Fruit fly (Drosophila melanogaster) whole organism, embryonic: Measurements from ENCODE around the gene CG9839.
A peak's percentile ranks its signal among the peaks of the same experiment; 100 is the strongest.

ENCODE experiments used
- B-H1 ChIP-seq: fragments of 200-800 bp; sonication (Bioruptor generic); IDR thresholded peaks from 3 replicates; pipeline ENCODE4 v1.3.6; 2022; ENCODE audit warnings: missing biosample characterization, missing genetic modification characterization
- CG10366 ChIP-seq: fragments of 200-800 bp; sonication (Bioruptor generic); IDR thresholded peaks from 2 replicates; pipeline ENCODE4 v1.3.6; 2022; ENCODE audit warnings: missing biosample characterization, missing genetic modification characterization
- CG10431 ChIP-seq: fragments of 200-800 bp; sonication (Bioruptor generic); optimal IDR thresholded peaks from 3 replicates; lab custom pipeline; 2018; ENCODE audit warnings: missing biosample characterization, mild to moderate bottlenecking, missing genetic modification characterization
- CG10959 ChIP-seq: fragments of 200-800 bp; sonication (Bioruptor generic); IDR thresholded peaks from 2 replicates; pipeline ENCODE4 v1.3.6; 2022; ENCODE audit warnings: missing biosample characterization, missing genetic modification characterization
- CG11398 ChIP-seq: fragments of 200-800 bp; sonication (Bioruptor generic); optimal IDR thresholded peaks from 2 replicates; lab custom pipeline; 2016; ENCODE audit warnings: missing biosample characterization, missing genetic modification characterization
- CG11504 ChIP-seq: fragments of 200-800 bp; sonication (Bioruptor generic); optimal IDR thresholded peaks from 3 replicates; lab custom pipeline; 2019; ENCODE audit warnings: missing biosample characterization, mild to moderate bottlenecking, missing genetic modification characterization, moderate library complexity
- CG13424 ChIP-seq: fragments of 200-800 bp; sonication (Bioruptor generic); optimal IDR thresholded peaks from 2 replicates; lab custom pipeline; 2019; ENCODE audit warnings: missing biosample characterization, mild to moderate bottlenecking, missing genetic modification characterization, moderate library complexity
- CG13624 ChIP-seq: fragments of 200-800 bp; sonication (Bioruptor generic); optimal IDR thresholded peaks from 2 replicates; lab custom pipeline; 2016; ENCODE audit warnings: missing biosample characterization, missing genetic modification characterization
- CG13894 ChIP-seq: fragments of 200-800 bp; sonication (Bioruptor generic); optimal IDR thresholded peaks from 3 replicates; lab custom pipeline; 2018; ENCODE audit warnings: missing biosample characterization, mild to moderate bottlenecking, missing genetic modification characterization, moderate library complexity
- CG14014 ChIP-seq: fragments of 200-800 bp; sonication (Bioruptor generic); IDR thresholded peaks from 2 replicates; pipeline ENCODE4 v1.3.6; 2022; ENCODE audit warnings: missing biosample characterization, missing genetic modification characterization
- CG14050 ChIP-seq: fragments of 200-800 bp; sonication (Bioruptor generic); IDR thresholded peaks from 3 replicates; pipeline ENCODE4 v1.3.6; 2022; ENCODE audit warnings: missing biosample characterization, missing genetic modification characterization
- CG14667 ChIP-seq: fragments of 200-800 bp; sonication (Bioruptor generic); IDR thresholded peaks from 2 replicates; pipeline ENCODE4 v1.3.6; 2022; ENCODE audit warnings: missing biosample characterization, missing genetic modification characterization
- CG15011 ChIP-seq: fragments of 200-800 bp; sonication (Bioruptor generic); optimal IDR thresholded peaks from 3 replicates; lab custom pipeline; 2018; ENCODE audit warnings: missing biosample characterization, mild to moderate bottlenecking, missing genetic modification characterization
- CG15696 ChIP-seq: fragments of 200-800 bp; sonication (Bioruptor generic); optimal IDR thresholded peaks from 2 replicates; lab custom pipeline; 2019; ENCODE audit warnings: missing biosample characterization, mild to moderate bottlenecking, missing genetic modification characterization, moderate library complexity
- CG1602 ChIP-seq: fragments of 200-800 bp; sonication (Bioruptor generic); optimal IDR thresholded peaks from 3 replicates; lab custom pipeline; 2016; ENCODE audit warnings: missing biosample characterization, missing genetic modification characterization
- CG1603 ChIP-seq: fragments of 200-800 bp; sonication (Bioruptor generic); optimal IDR thresholded peaks from 2 replicates; lab custom pipeline; 2019; ENCODE audit warnings: missing biosample characterization, mild to moderate bottlenecking, missing genetic modification characterization, moderate library complexity
- CG1792 ChIP-seq: fragments of 200-800 bp; sonication (Bioruptor generic); optimal IDR thresholded peaks from 2 replicates; lab custom pipeline; 2016; ENCODE audit warnings: missing biosample characterization, missing genetic modification characterization
- CG18476 ChIP-seq: fragments of 200-800 bp; sonication (Bioruptor generic); optimal IDR thresholded peaks from 2 replicates; lab custom pipeline; 2016; ENCODE audit warnings: missing biosample characterization, mild to moderate bottlenecking, missing genetic modification characterization
- CG2875 ChIP-seq: fragments of 200-800 bp; sonication (Bioruptor generic); optimal IDR thresholded peaks from 2 replicates; lab custom pipeline; 2017; ENCODE audit warnings: missing biosample characterization, mild to moderate bottlenecking, missing genetic modification characterization, missing genetic modification reagents
- CG31224 ChIP-seq: fragments of 200-800 bp; sonication (Bioruptor generic); IDR thresholded peaks from 2 replicates; pipeline ENCODE4 v1.3.6; 2022; ENCODE audit warnings: missing biosample characterization, missing genetic modification characterization
- CG31365 ChIP-seq: fragments of 200-800 bp; sonication (Bioruptor generic); optimal IDR thresholded peaks from 2 replicates; lab custom pipeline; 2018; ENCODE audit warnings: missing biosample characterization, mild to moderate bottlenecking, missing genetic modification characterization
- CG34376 ChIP-seq: fragments of 200-800 bp; sonication (Bioruptor generic); optimal IDR thresholded peaks from 2 replicates; lab custom pipeline; 2018; ENCODE audit warnings: missing biosample characterization, mild to moderate bottlenecking, missing genetic modification characterization
- CG7556 ChIP-seq: fragments of 200-800 bp; sonication (Bioruptor generic); optimal IDR thresholded peaks from 2 replicates; lab custom pipeline; 2017; ENCODE audit warnings: missing biosample characterization, mild to moderate bottlenecking, missing genetic modification characterization
- CG8359 ChIP-seq: fragments of 200-800 bp; sonication (Bioruptor generic); optimal IDR thresholded peaks from 2 replicates; lab custom pipeline; 2017; ENCODE audit warnings: missing biosample characterization, mild to moderate bottlenecking, missing genetic modification characterization, borderline replicate concordance
- MESR4 ChIP-seq: fragments of 200-800 bp; sonication (Bioruptor generic); optimal IDR thresholded peaks from 2 replicates; lab custom pipeline; 2018; ENCODE audit warnings: missing biosample characterization, mild to moderate bottlenecking, missing genetic modification characterization, moderate library complexity
- Neu2 ChIP-seq: fragments of 200-800 bp; sonication (Bioruptor generic); optimal IDR thresholded peaks from 3 replicates; lab custom pipeline; 2016; ENCODE audit warnings: missing biosample characterization, missing genetic modification characterization, borderline replicate concordance
- Opbp ChIP-seq: fragments of 200-800 bp; sonication (Bioruptor generic); IDR thresholded peaks from 3 replicates; pipeline ENCODE4 v1.3.6; 2022; ENCODE audit warnings: missing biosample characterization, missing genetic modification characterization; ENCODE audit not compliant: partially characterized antibody
- Optix ChIP-seq: fragments of 200-800 bp; sonication (Bioruptor generic); IDR thresholded peaks from 3 replicates; pipeline ENCODE4 v1.3.6; 2022; ENCODE audit warnings: missing biosample characterization, missing genetic modification characterization
- Ravus ChIP-seq: fragments of 200-800 bp; sonication (Bioruptor generic); IDR thresholded peaks from 2 replicates; pipeline ENCODE4 v1.3.6; 2022; ENCODE audit warnings: missing biosample characterization, missing genetic modification characterization
- Rfx ChIP-seq: fragments of 200-800 bp; sonication (Bioruptor generic); IDR thresholded peaks from 2 replicates; pipeline ENCODE4 v1.3.6; 2022; ENCODE audit warnings: missing biosample characterization, missing genetic modification characterization
- Sin3A ChIP-seq: fragments of >200 bp; optimal IDR thresholded peaks from 2 replicates; lab custom pipeline; 2018
- Sry-δ ChIP-seq: fragments of 200-800 bp; sonication (Bioruptor generic); optimal IDR thresholded peaks from 2 replicates; lab custom pipeline; 2016; ENCODE audit warnings: missing biosample characterization, missing genetic modification characterization
- Taf1 ChIP-seq: fragments of 200-800 bp; sonication (Bioruptor generic); IDR thresholded peaks from 2 replicates; pipeline ENCODE4 v1.3.6; 2022; ENCODE audit warnings: missing biosample characterization, missing genetic modification characterization
- Xrp1 ChIP-seq: fragments of 200-800 bp; sonication (Bioruptor generic); IDR thresholded peaks from 2 replicates; pipeline ENCODE4 v1.3.6; 2022; ENCODE audit warnings: missing biosample characterization, missing genetic modification characterization
- aop ChIP-seq: fragments of 200-800 bp; sonication (Bioruptor generic); IDR thresholded peaks from 2 replicates; pipeline ENCODE4 v1.3.6; 2022; ENCODE audit warnings: missing biosample characterization, missing genetic modification characterization
- ara ChIP-seq: fragments of 200-800 bp; sonication (Bioruptor generic); IDR thresholded peaks from 2 replicates; pipeline ENCODE4 v1.3.6; 2022; ENCODE audit warnings: missing biosample characterization, missing genetic modification characterization
- dmrt11E ChIP-seq: fragments of 200-800 bp; sonication (Bioruptor generic); optimal IDR thresholded peaks from 3 replicates; lab custom pipeline; 2018; ENCODE audit warnings: missing biosample characterization, mild to moderate bottlenecking, missing genetic modification characterization, moderate library complexity
- fd3F ChIP-seq: fragments of 200-800 bp; sonication (Bioruptor generic); optimal IDR thresholded peaks from 2 replicates; lab custom pipeline; 2018; ENCODE audit warnings: missing biosample characterization, mild to moderate bottlenecking, missing genetic modification characterization, moderate library complexity
- her ChIP-seq: fragments of 200-800 bp; sonication (Bioruptor generic); optimal IDR thresholded peaks from 2 replicates; lab custom pipeline; 2016; ENCODE audit warnings: missing biosample characterization, missing genetic modification characterization
- lbe ChIP-seq: fragments of 200-800 bp; sonication (Bioruptor generic); optimal IDR thresholded peaks from 2 replicates; lab custom pipeline; 2016; ENCODE audit warnings: missing biosample characterization, mild to moderate bottlenecking, missing genetic modification characterization
- luna ChIP-seq: fragments of 200-800 bp; sonication (Bioruptor generic); optimal IDR thresholded peaks from 2 replicates; lab custom pipeline; 2016; ENCODE audit warnings: missing biosample characterization, missing genetic modification characterization
- phol ChIP-seq: fragments of 200-800 bp; sonication (Bioruptor generic); optimal IDR thresholded peaks from 3 replicates; lab custom pipeline; 2018; ENCODE audit warnings: missing biosample characterization, mild to moderate bottlenecking, missing genetic modification characterization, moderate library complexity
- pros ChIP-seq: fragments of 200-800 bp; sonication (Bioruptor generic); optimal IDR thresholded peaks from 3 replicates; lab custom pipeline; 2019; ENCODE audit warnings: missing biosample characterization, mild to moderate bottlenecking, missing genetic modification characterization, moderate library complexity
- ranshi ChIP-seq: fragments of 200-800 bp; sonication (Bioruptor generic); IDR thresholded peaks from 2 replicates; pipeline ENCODE4 v1.3.6; 2022; ENCODE audit warnings: missing biosample characterization, missing genetic modification characterization
- sisA ChIP-seq: fragments of 200-800 bp; sonication (Bioruptor generic); IDR thresholded peaks from 2 replicates; pipeline ENCODE4 v1.3.6; 2022; ENCODE audit warnings: missing biosample characterization, missing genetic modification characterization
- tin ChIP-seq: fragments of 200-800 bp; sonication (Bioruptor generic); optimal IDR thresholded peaks from 3 replicates; lab custom pipeline; 2016; ENCODE audit warnings: missing biosample characterization, missing genetic modification characterization
- trh ChIP-seq: fragments of 200-800 bp; sonication (Bioruptor generic); optimal IDR thresholded peaks from 2 replicates; lab custom pipeline; 2016; ENCODE audit warnings: missing biosample characterization, missing genetic modification characterization
- tx ChIP-seq: fragments of 200-800 bp; sonication (Bioruptor generic); optimal IDR thresholded peaks from 2 replicates; lab custom pipeline; 2016; ENCODE audit warnings: missing biosample characterization, missing genetic modification characterization
- zfh1 ChIP-seq: fragments of 200-800 bp; sonication (Bioruptor generic); IDR thresholded peaks from 3 replicates; pipeline ENCODE4 v1.3.6; 2022; ENCODE audit warnings: missing biosample characterization, missing genetic modification characterization

Gene CG9839

dm6 chr3R:8810397-8811184, 5.0 kb upstream of the CG9839 start (continued):
- TF ChIP-seq CG31224 (GFP tag; lab: Robert Waterston, UW): peak; percentile 64
- peak; percentile 85; the same call in 1 of the 2 replicates for TF ChIP-seq CG14014
- peak; percentile 97 for TF ChIP-seq CG13624 (GFP tag; lab: Kevin White, UChicago)
- peak; percentile 66 for TF ChIP-seq CG1602 (GFP tag; lab: Kevin White, UChicago)
- no peak for TF ChIP-seq CG11504 (tag; lab: Kevin White, UChicago)
- TF ChIP-seq tin (GFP tag; lab: Kevin White, UChicago): no peak
- TF ChIP-seq CG13424 (tag; lab: Kevin White, UChicago): peak; percentile 85
- peak; percentile 81 for TF ChIP-seq CG15011 (GFP tag; lab: Kevin White, UChicago)
- TF ChIP-seq Sin3A (lab: Kevin White, UChicago): no peak
- peak; percentile 59; the same call in 1 of the 2 replicates for TF ChIP-seq aop (GFP tag; lab: Robert Waterston, UW)
- TF ChIP-seq CG1603 (tag; lab: Kevin White, UChicago): peak; percentile 93
- no peak for TF ChIP-seq Neu2
- peak; percentile 87 for TF ChIP-seq ara (GFP tag; lab: Robert Waterston, UW)
- peak; percentile 14 for TF ChIP-seq luna
- peak; percentile 99 for TF ChIP-seq CG34376
- peak; percentile 77 for TF ChIP-seq dmrt11E (tag; lab: Kevin White, UChicago)
- TF ChIP-seq Sry-δ (GFP tag; lab: Kevin White, UChicago): peak; percentile 15
- TF ChIP-seq ranshi (GFP tag; lab: Robert Waterston, UW): peak; percentile 78; the same call in 1 of the 2 replicates
- TF ChIP-seq Taf1 (GFP tag; lab: Robert Waterston, UW): 0 out of 2 replicates have a peak, but pooled peaks have one; percentile 44
- peak; percentile 90 for TF ChIP-seq CG11398 (GFP tag; lab: Kevin White, UChicago)
- TF ChIP-seq phol (tag; lab: Kevin White, UChicago): peak; percentile 29
- peak; percentile 79 for TF ChIP-seq lbe
- TF ChIP-seq Xrp1: peak; percentile 88
- TF ChIP-seq CG10959 (GFP tag; lab: Robert Waterston, UW): peak; percentile 79
- TF ChIP-seq fd3F (GFP tag; lab: Kevin White, UChicago): peak; percentile 68
- TF ChIP-seq Optix (GFP tag; lab: Robert Waterston, UW): peak; percentile 8; the same call in 1 of the 3 replicates
- no peak for TF ChIP-seq Opbp (GFP tag; lab: Robert Waterston, UW)
- peak; percentile 91 for TF ChIP-seq CG10431
- peak; percentile 89 for TF ChIP-seq CG15696
- peak; percentile 78 for TF ChIP-seq her (GFP tag; lab: Kevin White, UChicago)
- peak; percentile 63 for TF ChIP-seq CG18476 (GFP tag; lab: Kevin White, UChicago)
- TF ChIP-seq Ravus (GFP tag; lab: Robert Waterston, UW): 0 out of 2 replicates have a peak, but pooled peaks have one; percentile 0
- peak; percentile 91 for TF ChIP-seq CG31365 (tag; lab: Kevin White, UChicago)
- TF ChIP-seq sisA (GFP tag; lab: Robert Waterston, UW): no peak
- peak; percentile 44 for TF ChIP-seq tx (GFP tag; lab: Kevin White, UChicago)
- TF ChIP-seq CG2875: peak; percentile 93
- TF ChIP-seq B-H1 (GFP tag; lab: Robert Waterston, UW): peak; percentile 47
- peak; percentile 98 for TF ChIP-seq CG13894 (tag; lab: Kevin White, UChicago)
- TF ChIP-seq zfh1 (GFP tag; lab: Robert Waterston, UW): peak; percentile 66
- peak; percentile 59 for TF ChIP-seq CG7556 (GFP tag; lab: Kevin White, UChicago)
- peak; percentile 39 for TF ChIP-seq trh (GFP tag; lab: Kevin White, UChicago)
- peak; percentile 36 for TF ChIP-seq MESR4 (GFP tag; lab: Kevin White, UChicago)
- peak; percentile 92 for TF ChIP-seq CG8359
- TF ChIP-seq CG10366 (GFP tag; lab: Robert Waterston, UW): peak; percentile 53; the same call in 1 of the 2 replicates
- peak; percentile 87 for TF ChIP-seq CG1792 (GFP tag; lab: Kevin White, UChicago)
- no peak for TF ChIP-seq CG14667
- peak; percentile 78 for TF ChIP-seq pros (GFP tag; lab: Kevin White, UChicago)
- TF ChIP-seq CG14050 (GFP tag; lab: Robert Waterston, UW): peak; percentile 48; the same call in 1 of the 3 replicates
- peak; percentile 74 for TF ChIP-seq Rfx (GFP tag; lab: Robert Waterston, UW)
